Worm (Caenorhabditis elegans) whole organism, mixed stage, embryonic: Measurements from ENCODE around the gene mec-10.

Experiments
- blmp-1 ChIP-seq: fragments of 150-350 bp; optimal IDR thresholded peaks from 2 replicates; lab custom pipeline; 2014; ENCODE audit warnings: missing biosample characterization, missing genetic modification characterization
- ceh-83 ChIP-seq: fragments of 200-800 bp; sonication (Bioruptor generic); optimal IDR thresholded peaks from 2 replicates; lab custom pipeline; 2018; ENCODE audit warnings: mild to moderate bottlenecking, missing genetic modification characterization, missing compliant biosample characterization
- elt-3 ChIP-seq: fragments of 150-350 bp; optimal IDR thresholded peaks from 2 replicates; lab custom pipeline; 2014; ENCODE audit warnings: missing biosample characterization, missing genetic modification characterization
- lsy-2 ChIP-seq: fragments of 150-350 bp; optimal IDR thresholded peaks from 2 replicates; lab custom pipeline; 2014; ENCODE audit warnings: missing biosample characterization, missing genetic modification characterization
- mls-2 ChIP-seq: sonication (generic microtip); optimal IDR thresholded peaks from 2 replicates; lab custom pipeline; 2016; ENCODE audit warnings: mild to moderate bottlenecking, missing genetic modification characterization, moderate library complexity, missing compliant biosample characterization
- nhr-28 ChIP-seq: fragments of 150-350 bp; optimal IDR thresholded peaks from 2 replicates; lab custom pipeline; 2014; ENCODE audit warnings: missing biosample characterization, missing genetic modification characterization
- snpc-4 ChIP-seq: fragments of 150-350 bp; optimal IDR thresholded peaks from 2 replicates; lab custom pipeline; 2014; ENCODE audit warnings: missing biosample characterization, missing genetic modification characterization
- sptf-1 ChIP-seq: sonication (generic microtip); optimal IDR thresholded peaks from 2 replicates; lab custom pipeline; 2017; ENCODE audit warnings: mild to moderate bottlenecking, missing genetic modification characterization, moderate library complexity, missing compliant biosample characterization
- unc-62 ChIP-seq: fragments of 150-350 bp; optimal IDR thresholded peaks from 2 replicates; lab custom pipeline; 2014; ENCODE audit warnings: missing biosample characterization, missing genetic modification reagents, missing genetic modification characterization
- ztf-11 ChIP-seq: fragments of 150-350 bp; optimal IDR thresholded peaks from 2 replicates; lab custom pipeline; 2014; ENCODE audit warnings: missing biosample characterization, missing genetic modification characterization

DNA sequence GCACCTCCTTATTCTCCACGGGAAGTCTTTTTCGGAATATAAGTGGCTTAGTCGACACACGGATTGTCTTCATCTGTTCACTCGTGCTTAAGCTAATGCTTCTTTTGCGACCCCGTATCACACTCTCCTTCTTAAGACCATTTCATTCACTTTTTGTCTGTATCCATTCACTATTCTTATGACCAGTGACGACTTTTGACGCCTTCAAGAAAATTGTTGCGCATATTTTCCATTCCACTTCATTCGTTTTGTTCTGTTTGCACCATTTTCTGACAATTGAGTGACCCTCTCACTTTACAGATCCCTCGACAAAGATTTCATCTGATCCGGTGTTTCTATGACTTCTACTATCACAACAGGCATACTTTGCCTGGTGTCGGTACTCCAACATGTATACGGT, 37.5 kb upstream of the mec-10 start, which contains the start of gene H03E18.1:
- TF ChIP-seq ztf-11 (tag; lab: Kevin White, UChicago) (no peak), snpc-4 (tag; lab: Kevin White, UChicago) (no peak), elt-3 (no peak), lsy-2 (tag; lab: Kevin White, UChicago) (no peak), sptf-1 (tag; lab: Kevin White, UChicago) (no peak), blmp-1 (tag; lab: Kevin White, UChicago) (no peak), unc-62 (GFP tag; lab: Kevin White, UChicago) (no peak), ceh-83 (GFP tag; lab: Kevin White, UChicago) (no peak), mls-2 (tag; lab: Kevin White, UChicago) (no peak), nhr-28 (tag; lab: Kevin White, UChicago) (no peak)
